Worm (Caenorhabditis elegans): ENCODE data around the gene suca-1.

Gene suca-1

DNA sequence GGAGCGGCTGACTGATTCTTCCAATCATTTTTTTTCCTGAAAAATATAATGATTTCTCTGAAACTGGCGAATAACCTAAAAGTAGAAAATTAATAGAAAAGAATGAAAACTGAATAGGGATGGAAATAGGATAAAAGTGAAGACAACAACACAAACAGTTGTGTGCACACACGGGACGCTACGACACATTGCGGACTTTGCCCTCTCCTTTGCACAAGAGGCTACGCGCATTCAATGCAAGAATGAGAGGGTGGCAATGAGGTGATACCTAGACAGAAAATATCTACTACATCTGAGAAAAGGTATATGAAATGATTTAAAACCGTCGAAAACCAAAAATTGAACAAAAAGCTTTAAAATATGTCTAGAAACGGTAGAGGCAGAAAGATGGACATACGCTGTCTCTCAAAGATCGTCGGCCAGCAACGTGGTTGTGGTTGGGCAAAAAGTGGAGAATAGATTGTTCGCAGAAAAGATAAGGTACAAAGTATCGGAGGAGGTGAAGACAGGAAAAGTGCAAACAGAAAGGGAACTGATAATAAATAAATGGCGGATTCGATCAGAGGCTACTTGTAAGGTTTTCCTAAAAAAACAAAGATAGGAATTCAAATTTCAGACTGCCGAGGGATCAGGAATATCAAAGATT lies at the start of gene suca-1:
Gene suca-1, minus strand, starts transcription at position 36 of the 646 bp plus-strand sequence.
- TF ChIP-seq mbf-1 (tag; optimal IDR thresholded peaks at IDR 0.05) (no peak), snpc-4 (tag; optimal IDR thresholded peaks at IDR 0.05) (no peak), aly-2 (tag; optimal IDR thresholded peaks at IDR 0.05) (no peak), F13H6.1 (tag; optimal IDR thresholded peaks at IDR 0.05) (peak; percentile 45), ama-1 (optimal IDR thresholded peaks at IDR 0.05) (no peak), peb-1 (tag; optimal IDR thresholded peaks at IDR 0.05) (no peak), alr-1 (tag; optimal IDR thresholded peaks at IDR 0.05) (no peak), sem-4 (tag; optimal IDR thresholded peaks at IDR 0.05) (peak; percentile 3), nhr-11 (tag; optimal IDR thresholded peaks at IDR 0.05) (no peak), nhr-10 (tag; optimal IDR thresholded peaks at IDR 0.05) (no peak), elt-1 (tag; optimal IDR thresholded peaks at IDR 0.05) (no peak), ceh-82 (tag; optimal IDR thresholded peaks at IDR 0.05) (no peak), nhr-21 (tag; optimal IDR thresholded peaks at IDR 0.05) (no peak), lin-11 (tag; optimal IDR thresholded peaks at IDR 0.05) (peak; percentile 37), unc-62 (GFP tag; optimal IDR thresholded peaks at IDR 0.05) (no peak), zag-1 (tag; optimal IDR thresholded peaks at IDR 0.05) (no peak), egl-27 (tag; optimal IDR thresholded peaks at IDR 0.05) (no peak), dmd-4 (tag; optimal IDR thresholded peaks at IDR 0.05) (no peak), nhr-25 (tag; optimal IDR thresholded peaks at IDR 0.05) (peak; percentile 38), nhr-23 (tag; optimal IDR thresholded peaks at IDR 0.05) (no peak), nhr-77 (tag; optimal IDR thresholded peaks at IDR 0.05) (no peak), ztf-4 (tag; optimal IDR thresholded peaks at IDR 0.05) (no peak), unc-39 (tag; optimal IDR thresholded peaks at IDR 0.05) (no peak), lsy-2 (tag; optimal IDR thresholded peaks at IDR 0.05) (peak in 1 of 2 experiments; percentile 47), nhr-6 (tag; optimal IDR thresholded peaks at IDR 0.05) (no peak), elt-3 (tag; optimal IDR thresholded peaks at IDR 0.05) (no peak), ZK546.5 (tag; optimal IDR thresholded peaks at IDR 0.05) (no peak), R02D3.7 (tag; optimal IDR thresholded peaks at IDR 0.05) (no peak), nhr-237 (tag; optimal IDR thresholded peaks at IDR 0.05) (no peak), crh-2 (tag; optimal IDR thresholded peaks at IDR 0.05) (no peak), unc-55 (GFP tag; optimal IDR thresholded peaks at IDR 0.05) (no peak), ztf-11 (tag; optimal IDR thresholded peaks at IDR 0.05) (no peak), mab-5 (tag; optimal IDR thresholded peaks at IDR 0.05) (no peak), sma-9 (GFP tag; optimal IDR thresholded peaks at IDR 0.05) (peak; percentile 45), sma-9 (tag; optimal IDR thresholded peaks at IDR 0.05) (no peak), mdl-1 (tag; optimal IDR thresholded peaks at IDR 0.05) (no peak), ceh-16 (tag; optimal IDR thresholded peaks at IDR 0.05) (no peak), skn-1 (tag; optimal IDR thresholded peaks at IDR 0.05) (no peak), ztf-1 (GFP tag; conservative IDR thresholded peaks at IDR 0.05) (no peak), lin-39 (tag; optimal IDR thresholded peaks at IDR 0.05) (no peak), nhr-12 (tag; optimal IDR thresholded peaks at IDR 0.05) (no peak), nhr-129 (tag; optimal IDR thresholded peaks at IDR 0.05) (peak; percentile 72), blmp-1 (tag; optimal IDR thresholded peaks at IDR 0.05; ENCODE audit: insufficient read depth) (no peak), lin-13 (GFP tag; optimal IDR thresholded peaks at IDR 0.05) (peak; percentile 4), gmeb-1 (tag; optimal IDR thresholded peaks at IDR 0.05) (no peak), fos-1 (tag; optimal IDR thresholded peaks at IDR 0.05) (peak; percentile 53), Y55F3AM.14 (GFP tag; optimal IDR thresholded peaks at IDR 0.05) (no peak), C34F6.9 (tag; optimal IDR thresholded peaks at IDR 0.05) (peak; percentile 35), sma-3 (GFP tag; optimal IDR thresholded peaks at IDR 0.05) (peak; percentile 19)
